Worm (Caenorhabditis elegans) whole organism, L3 larva: ENCODE measurements around the gene bec-1.

Source experiments
- R02D3.7 ChIP-seq: fragments of 150-350 bp; optimal IDR thresholded peaks from 2 replicates; lab custom pipeline; 2014; ENCODE audit warnings: missing biosample characterization, missing genetic modification characterization
- ZK546.5 ChIP-seq: sonication (generic microtip); optimal IDR thresholded peaks from 2 replicates; lab custom pipeline; 2017; ENCODE audit warnings: missing biosample characterization, missing genetic modification characterization
- aly-2 ChIP-seq: fragments of 150-350 bp; optimal IDR thresholded peaks from 2 replicates; lab custom pipeline; 2014; ENCODE audit warnings: missing biosample characterization, missing genetic modification characterization
- ama-1 ChIP-seq: fragments of 150-350 bp; optimal IDR thresholded peaks from 2 replicates; lab custom pipeline; 2018
- ceh-16 ChIP-seq: sonication (generic microtip); optimal IDR thresholded peaks from 2 replicates; lab custom pipeline; 2017; ENCODE audit warnings: missing biosample characterization, missing genetic modification characterization
- ceh-28 ChIP-seq: fragments of 150-350 bp; optimal IDR thresholded peaks from 2 replicates; lab custom pipeline; 2014; ENCODE audit warnings: missing biosample characterization, missing genetic modification reagents, missing genetic modification characterization
- ceh-82 ChIP-seq: fragments of 150-350 bp; optimal IDR thresholded peaks from 2 replicates; lab custom pipeline; 2014; ENCODE audit warnings: missing biosample characterization, missing genetic modification characterization
- ceh-9 ChIP-seq: sonication (generic microtip); optimal IDR thresholded peaks from 2 replicates; lab custom pipeline; 2018; ENCODE audit warnings: missing biosample characterization, missing genetic modification characterization
- daf-12 ChIP-seq: fragments of 150-350 bp; optimal IDR thresholded peaks from 2 replicates; lab custom pipeline; 2014; ENCODE audit warnings: missing biosample characterization, missing genetic modification reagents, missing genetic modification characterization
- egl-27 ChIP-seq: sonication (generic microtip); optimal IDR thresholded peaks from 4 replicates; lab custom pipeline; 2017; ENCODE audit warnings: missing biosample characterization, missing genetic modification reagents, missing genetic modification characterization
- egl-5 ChIP-seq: fragments of 150-350 bp; optimal IDR thresholded peaks from 2 replicates; lab custom pipeline; 2017; ENCODE audit warnings: missing biosample characterization, missing genetic modification reagents, missing genetic modification characterization, inconsistent platforms
- elt-1 ChIP-seq: fragments of 150-350 bp; optimal IDR thresholded peaks from 2 replicates; lab custom pipeline; 2014; ENCODE audit warnings: missing biosample characterization, missing genetic modification characterization
- elt-2 ChIP-seq: sonication (generic microtip); optimal IDR thresholded peaks from 2 replicates; lab custom pipeline; 2016; ENCODE audit warnings: missing genetic modification reagents, mild to moderate bottlenecking, missing genetic modification characterization, missing compliant biosample characterization
- elt-3 ChIP-seq, 3 experiments: fragments of 150-350 bp in 1 of 3; sonication (generic microtip) in 2 of 3; optimal IDR thresholded peaks; 2 replicates in 2 of 3; 4 replicates in 1 of 3; lab custom pipeline; 2014 to 2017; ENCODE audit warnings: missing biosample characterization in 3 of 3, missing genetic modification characterization in 3 of 3
- eor-1 ChIP-seq, 2 experiments: fragments of 150-350 bp; optimal IDR thresholded peaks; 2 replicates each; lab custom pipeline; 2014 to 2018; ENCODE audit warnings: missing biosample characterization in 2 of 2, missing genetic modification characterization in 2 of 2
- fkh-10 ChIP-seq: sonication (generic microtip); optimal IDR thresholded peaks from 2 replicates; lab custom pipeline; 2017; ENCODE audit warnings: missing biosample characterization, missing genetic modification reagents, missing genetic modification characterization
- fkh-2 ChIP-seq: fragments of 150-350 bp; optimal IDR thresholded peaks from 2 replicates; lab custom pipeline; 2014; ENCODE audit warnings: missing biosample characterization, missing genetic modification reagents, missing genetic modification characterization
- fos-1 ChIP-seq: fragments of 150-350 bp; optimal IDR thresholded peaks from 2 replicates; lab custom pipeline; 2014; ENCODE audit warnings: missing biosample characterization, missing genetic modification characterization
- hmg-11 ChIP-seq: sonication (generic microtip); optimal IDR thresholded peaks from 2 replicates; lab custom pipeline; 2016; ENCODE audit warnings: missing genetic modification characterization, missing compliant biosample characterization
- jun-1 ChIP-seq: fragments of 150-350 bp; optimal IDR thresholded peaks from 2 replicates; lab custom pipeline; 2014; ENCODE audit warnings: missing biosample characterization, missing genetic modification reagents, missing genetic modification characterization
- lin-15B ChIP-seq: fragments of 150-350 bp; optimal IDR thresholded peaks from 2 replicates; lab custom pipeline; 2014; ENCODE audit warnings: missing biosample characterization, missing genetic modification characterization
- lin-39 ChIP-seq: fragments of 150-350 bp; optimal IDR thresholded peaks from 2 replicates; lab custom pipeline; 2018; ENCODE audit warnings: missing biosample characterization, missing genetic modification reagents, missing genetic modification characterization
- lsy-12 ChIP-seq: sonication (generic microtip); optimal IDR thresholded peaks from 2 replicates; lab custom pipeline; 2016; ENCODE audit warnings: mild to moderate bottlenecking, missing genetic modification characterization, missing compliant biosample characterization
- mdl-1 ChIP-seq: fragments of 150-350 bp; optimal IDR thresholded peaks from 2 replicates; lab custom pipeline; 2014; ENCODE audit warnings: missing biosample characterization, missing genetic modification characterization
- mml-1 ChIP-seq: fragments of 150-350 bp; sonication (generic microtip); optimal IDR thresholded peaks from 3 replicates; lab custom pipeline; 2014; ENCODE audit warnings: missing biosample characterization, missing genetic modification characterization
- nfya-1 ChIP-seq: sonication (generic microtip); optimal IDR thresholded peaks from 2 replicates; lab custom pipeline; 2017; ENCODE audit warnings: missing genetic modification characterization, mild to moderate bottlenecking, missing compliant biosample characterization, antibody characterized with exemption, moderate library complexity; ENCODE audit not compliant: insufficient read depth
- nhr-11 ChIP-seq: fragments of 150-350 bp; optimal IDR thresholded peaks from 2 replicates; lab custom pipeline; 2014; ENCODE audit warnings: missing biosample characterization, missing genetic modification characterization
- nhr-12 ChIP-seq: fragments of 150-350 bp; optimal IDR thresholded peaks from 2 replicates; lab custom pipeline; 2014; ENCODE audit warnings: missing biosample characterization, missing genetic modification characterization
- nhr-23 ChIP-seq: fragments of 150-350 bp; optimal IDR thresholded peaks from 2 replicates; lab custom pipeline; 2014; ENCODE audit warnings: missing biosample characterization, missing genetic modification reagents, missing genetic modification characterization
- nhr-237 ChIP-seq: fragments of 150-350 bp; optimal IDR thresholded peaks from 2 replicates; lab custom pipeline; 2014; ENCODE audit warnings: missing biosample characterization, missing genetic modification characterization
- nhr-25 ChIP-seq: sonication (generic microtip); optimal IDR thresholded peaks from 2 replicates; lab custom pipeline; 2017; ENCODE audit warnings: missing biosample characterization, missing genetic modification characterization
- nhr-28 ChIP-seq: fragments of 150-350 bp; optimal IDR thresholded peaks from 2 replicates; lab custom pipeline; 2014; ENCODE audit warnings: missing biosample characterization, missing genetic modification characterization
- nhr-43 ChIP-seq: sonication (generic microtip); optimal IDR thresholded peaks from 2 replicates; lab custom pipeline; 2016; ENCODE audit warnings: mild to moderate bottlenecking, missing genetic modification characterization, missing compliant biosample characterization; ENCODE audit not compliant: poor library complexity, severe bottlenecking
- nhr-67 ChIP-seq: fragments of 150-350 bp; optimal IDR thresholded peaks from 2 replicates; lab custom pipeline; 2014; ENCODE audit warnings: missing biosample characterization, missing genetic modification characterization
- nhr-76 ChIP-seq: fragments of 150-350 bp; sonication (generic microtip); optimal IDR thresholded peaks from 5 replicates; lab custom pipeline; 2014; ENCODE audit warnings: missing biosample characterization, missing genetic modification characterization
- nhr-77 ChIP-seq: fragments of 150-350 bp; optimal IDR thresholded peaks from 2 replicates; lab custom pipeline; 2014; ENCODE audit warnings: missing biosample characterization, missing genetic modification characterization
- pha-4 ChIP-seq: fragments of 150-350 bp; optimal IDR thresholded peaks from 2 replicates; lab custom pipeline; 2014; ENCODE audit warnings: missing biosample characterization, missing genetic modification reagents, missing genetic modification characterization
- pqm-1 ChIP-seq: fragments of 150-350 bp; optimal IDR thresholded peaks from 2 replicates; lab custom pipeline; 2017; ENCODE audit warnings: missing biosample characterization, missing genetic modification characterization, inconsistent platforms
- sea-2 ChIP-seq: fragments of 150-350 bp; sonication (generic microtip); optimal IDR thresholded peaks from 4 replicates; lab custom pipeline; 2014; ENCODE audit warnings: missing biosample characterization, missing genetic modification reagents, missing genetic modification characterization
- skn-1 ChIP-seq: fragments of 150-350 bp; optimal IDR thresholded peaks from 2 replicates; lab custom pipeline; 2014; ENCODE audit warnings: missing biosample characterization, missing genetic modification characterization
- snpc-4 ChIP-seq: fragments of 150-350 bp; optimal IDR thresholded peaks from 2 replicates; lab custom pipeline; 2014; ENCODE audit warnings: missing biosample characterization, missing genetic modification characterization
- tbx-2 ChIP-seq: sonication (generic microtip); optimal IDR thresholded peaks from 2 replicates; lab custom pipeline; 2016; ENCODE audit warnings: mild to moderate bottlenecking, missing genetic modification characterization, missing compliant biosample characterization
- unc-39 ChIP-seq: sonication (generic microtip); optimal IDR thresholded peaks from 4 replicates; lab custom pipeline; 2017; ENCODE audit warnings: missing biosample characterization, missing genetic modification characterization
- unc-62 ChIP-seq: fragments of 150-350 bp; sonication (generic microtip); optimal IDR thresholded peaks from 4 replicates; lab custom pipeline; 2014; ENCODE audit warnings: missing biosample characterization, missing genetic modification reagents, missing genetic modification characterization
- zag-1 ChIP-seq: fragments of 150-350 bp; optimal IDR thresholded peaks from 2 replicates; lab custom pipeline; 2014; ENCODE audit warnings: missing biosample characterization, missing genetic modification characterization
- ztf-11 ChIP-seq: fragments of 150-350 bp; optimal IDR thresholded peaks from 2 replicates; lab custom pipeline; 2014; ENCODE audit warnings: missing biosample characterization, missing genetic modification characterization
- ztf-4 ChIP-seq: fragments of 150-350 bp; optimal IDR thresholded peaks from 2 replicates; lab custom pipeline; 2014; ENCODE audit warnings: missing biosample characterization, missing genetic modification characterization

bec-1 gene

ce11 chrIV:5657126-5657666 lies 7.0 kb downstream of the bec-1 start:
- TF ChIP-seq nhr-237 (tag; lab: Kevin White, UChicago): no peak
- no peak for TF ChIP-seq nhr-28 (tag; lab: Kevin White, UChicago)
- no peak for TF ChIP-seq eor-1 (tag; optimal IDR thresholded peaks at IDR 0.05; lab: Kevin White, UChicago)
- TF ChIP-seq ztf-11 (tag; lab: Kevin White, UChicago): no peak
- peak; percentile 67 for TF ChIP-seq nhr-11 (tag; lab: Kevin White, UChicago)
- TF ChIP-seq zag-1 (tag; lab: Kevin White, UChicago): no peak
- TF ChIP-seq lin-15B (tag; lab: Kevin White, UChicago): peak; percentile 62
- no peak for TF ChIP-seq elt-1 (tag; lab: Kevin White, UChicago)
- TF ChIP-seq lsy-12 (tag; lab: Kevin White, UChicago): peak; percentile 49
- no peak for TF ChIP-seq ceh-9 (tag; lab: Kevin White, UChicago)
- TF ChIP-seq pha-4 (tag; lab: Kevin White, UChicago): peak; percentile 81
- peak; percentile 12 for TF ChIP-seq lin-39 (tag; lab: Kevin White, UChicago)
- no peak for TF ChIP-seq fos-1 (tag; lab: Kevin White, UChicago)
- TF ChIP-seq nhr-43 (tag; lab: Kevin White, UChicago): peak; percentile 94
- peak; percentile 84 for TF ChIP-seq nfya-1
- TF ChIP-seq tbx-2 (tag; lab: Kevin White, UChicago): peak; percentile 59
- TF ChIP-seq ama-1 (lab: Kevin White, UChicago): no peak
- no peak for TF ChIP-seq ceh-82
- TF ChIP-seq jun-1 (tag; lab: Kevin White, UChicago): peak; percentile 70
- TF ChIP-seq snpc-4 (tag; lab: Kevin White, UChicago): peak; percentile 37
- TF ChIP-seq pqm-1: peak; percentile 23
- TF ChIP-seq elt-2: peak; percentile 47
- TF ChIP-seq ceh-28 (tag; lab: Kevin White, UChicago): peak; percentile 67
- TF ChIP-seq nhr-23 (tag; lab: Kevin White, UChicago): peak; percentile 94
- TF ChIP-seq R02D3.7 (tag; lab: Kevin White, UChicago): peak; percentile 46
- peak; percentile 31 for TF ChIP-seq hmg-11
- TF ChIP-seq sea-2 (GFP tag; lab: Kevin White, UChicago): no peak
- peak; percentile 94 for TF ChIP-seq nhr-25
- peak; percentile 36 for TF ChIP-seq ztf-4
- TF ChIP-seq elt-3 (tag; optimal IDR thresholded peaks at IDR 0.05; lab: Kevin White, UChicago): no peak

DNA sequence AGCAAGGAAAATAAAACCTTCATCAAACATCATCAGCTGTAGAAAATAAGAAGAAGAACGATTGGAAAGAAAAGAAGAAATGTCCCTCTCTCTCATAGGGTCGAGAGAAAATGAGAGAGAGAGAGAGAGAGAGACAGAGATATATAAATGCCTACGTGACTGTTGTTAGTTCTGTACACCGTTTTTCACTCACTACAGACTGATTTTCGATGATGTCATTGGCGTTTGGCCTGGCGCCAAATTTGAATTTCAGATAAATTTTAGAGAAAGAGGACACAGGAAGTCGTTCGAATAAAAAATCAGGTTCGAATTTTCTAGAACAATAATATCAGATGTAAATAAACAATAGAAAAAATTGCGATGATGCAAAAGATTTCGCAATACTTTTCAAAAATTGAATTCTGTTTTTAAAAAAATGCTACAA lies 8.2 kb downstream of the bec-1 start:
- TF ChIP-seq eor-1 (tag; optimal IDR thresholded peaks at IDR 0.05; lab: Kevin White, UChicago) (no peak), ztf-4 (no peak), egl-5 (no peak), elt-3 (tag; optimal IDR thresholded peaks at IDR 0.05; lab: Kevin White, UChicago) (peak in 1 of 3 experiments; percentile 5), snpc-4 (tag; lab: Kevin White, UChicago) (no peak), fos-1 (tag; lab: Kevin White, UChicago) (no peak), unc-39 (tag; lab: Kevin White, UChicago) (no peak), aly-2 (no peak), elt-2 (peak; percentile 51), lin-39 (tag; lab: Kevin White, UChicago) (no peak), nhr-237 (tag; lab: Kevin White, UChicago) (no peak), nhr-25 (peak; percentile 84), zag-1 (tag; lab: Kevin White, UChicago) (no peak), lin-15B (tag; lab: Kevin White, UChicago) (peak; percentile 94), nhr-67 (tag; lab: Kevin White, UChicago) (no peak), fkh-10 (GFP tag; lab: Kevin White, UChicago) (no peak), lsy-12 (tag; lab: Kevin White, UChicago) (peak; percentile 36), ZK546.5 (tag; lab: Kevin White, UChicago) (no peak), hmg-11 (no peak), ceh-16 (tag; lab: Kevin White, UChicago) (no peak), tbx-2 (tag; lab: Kevin White, UChicago) (no peak), mml-1 (tag; lab: Kevin White, UChicago) (no peak), ceh-28 (tag; lab: Kevin White, UChicago) (no peak), nhr-12 (tag; lab: Kevin White, UChicago) (no peak), unc-62 (GFP tag; lab: Kevin White, UChicago) (no peak), egl-27 (tag; lab: Kevin White, UChicago) (peak; percentile 29), jun-1 (tag; lab: Kevin White, UChicago) (peak; percentile 66), nfya-1 (peak; percentile 46), ztf-11 (tag; lab: Kevin White, UChicago) (no peak), fkh-2 (tag; lab: Kevin White, UChicago) (no peak), ceh-9 (tag; lab: Kevin White, UChicago) (no peak), ama-1 (lab: Kevin White, UChicago) (no peak), R02D3.7 (tag; lab: Kevin White, UChicago) (peak; percentile 49), nhr-23 (tag; lab: Kevin White, UChicago) (peak; percentile 87), nhr-76 (tag; lab: Kevin White, UChicago) (no peak), ceh-82 (no peak), sea-2 (GFP tag; lab: Kevin White, UChicago) (no peak), pqm-1 (peak; percentile 72), nhr-77 (tag; lab: Kevin White, UChicago) (no peak), mdl-1 (tag; lab: Kevin White, UChicago) (no peak), nhr-28 (tag; lab: Kevin White, UChicago) (no peak), nhr-11 (tag; lab: Kevin White, UChicago) (no peak), elt-1 (tag; lab: Kevin White, UChicago) (no peak), skn-1 (tag; lab: Kevin White, UChicago) (no peak), pha-4 (tag; lab: Kevin White, UChicago) (peak; percentile 24), daf-12 (tag; lab: Kevin White, UChicago) (no peak)
